Worm (Caenorhabditis elegans): Measurements from ENCODE around the gene T28D6.5.

The T28D6.5 gene

ce11 chrIII:11311466-11311865 is 22.0 kb upstream of the T28D6.5 start, which contains the start of gene rab-35:
Gene rab-35, minus strand, starts transcription at chrIII:11311566.
- TF ChIP-seq sptf-1 (tag; optimal IDR thresholded peaks at IDR 0.05) = no peak
- TF ChIP-seq mep-1 (tag; optimal IDR thresholded peaks at IDR 0.05) = no peak
- TF ChIP-seq tbx-8 (GFP tag; optimal IDR thresholded peaks at IDR 0.05) = no peak
- no peak for TF ChIP-seq snpc-4 (tag; optimal IDR thresholded peaks at IDR 0.05)
- no peak for TF ChIP-seq ceh-83 (GFP tag; optimal IDR thresholded peaks at IDR 0.05)
- no peak for TF ChIP-seq nhr-12 (tag; optimal IDR thresholded peaks at IDR 0.05)
- TF ChIP-seq ces-1 (GFP tag; optimal IDR thresholded peaks at IDR 0.05) = no peak
- TF ChIP-seq lin-32 (GFP tag; optimal IDR thresholded peaks at IDR 0.05) = no peak
- no peak for TF ChIP-seq drap-1 (GFP tag; optimal IDR thresholded peaks at IDR 0.05)
- no peak for TF ChIP-seq unc-62 (GFP tag; optimal IDR thresholded peaks at IDR 0.05)
- no peak for TF ChIP-seq ceh-39 (tag; optimal IDR thresholded peaks at IDR 0.05)
- TF ChIP-seq blmp-1 (tag; optimal IDR thresholded peaks at IDR 0.05) = no peak
- TF ChIP-seq sem-2 (GFP tag; optimal IDR thresholded peaks at IDR 0.05) = no peak
- no peak for TF ChIP-seq nhr-237 (tag; optimal IDR thresholded peaks at IDR 0.05)
- no peak for TF ChIP-seq unc-39 (tag; optimal IDR thresholded peaks at IDR 0.05)
- no peak for TF ChIP-seq elt-1 (tag; optimal IDR thresholded peaks at IDR 0.05; ENCODE audit: borderline replicate concordance, insufficient read depth)

DNA sequence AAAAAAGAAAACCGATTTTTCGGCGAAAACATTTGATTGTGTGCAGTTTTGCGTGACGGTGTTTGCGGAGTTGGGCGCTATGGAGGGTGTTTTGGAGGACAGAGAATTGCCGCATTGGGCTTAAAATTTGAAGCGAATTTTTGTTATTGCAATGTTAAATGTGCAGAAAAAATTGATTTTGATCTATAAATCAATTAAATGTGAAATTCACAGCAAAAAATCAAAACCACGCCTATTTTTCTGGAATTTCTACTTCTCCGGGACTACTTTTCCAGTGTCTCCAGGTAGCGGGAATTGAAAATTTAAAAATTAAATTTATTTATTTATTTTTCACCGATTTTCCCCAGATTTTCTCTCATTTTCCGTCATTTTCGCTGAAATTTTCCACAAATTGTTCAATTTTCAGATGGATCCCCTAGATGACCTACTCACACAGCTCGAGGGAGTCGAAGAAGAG is 16.3 kb upstream of the T28D6.5 start, which contains the start of gene mcm-10:
Gene mcm-10 (plus strand): TSS at position 407 of the 457 bp plus-strand sequence.
- TF ChIP-seq nhr-2 (tag; optimal IDR thresholded peaks at IDR 0.05) = no peak
- TF ChIP-seq sem-2 (GFP tag; optimal IDR thresholded peaks at IDR 0.05) = peak; percentile 17
- no peak for TF ChIP-seq pha-4 (tag; optimal IDR thresholded peaks at IDR 0.05)
- peak; percentile 84 for TF ChIP-seq nhr-237 (tag; optimal IDR thresholded peaks at IDR 0.05)
- peak; percentile 51 for TF ChIP-seq lin-32 (GFP tag; optimal IDR thresholded peaks at IDR 0.05)
- no peak for TF ChIP-seq ztf-11 (tag; optimal IDR thresholded peaks at IDR 0.05)
- TF ChIP-seq bed-3 (GFP tag; optimal IDR thresholded peaks at IDR 0.05) = peak; percentile 35
- peak; percentile 33 for TF ChIP-seq cnd-1 (tag; optimal IDR thresholded peaks at IDR 0.05)
- peak; percentile 59 for TF ChIP-seq drap-1 (GFP tag; optimal IDR thresholded peaks at IDR 0.05)
- TF ChIP-seq nhr-76 (tag; optimal IDR thresholded peaks at IDR 0.05) = no peak
- no peak for TF ChIP-seq tbx-8 (GFP tag; optimal IDR thresholded peaks at IDR 0.05)
- TF ChIP-seq ham-2 (GFP tag; optimal IDR thresholded peaks at IDR 0.05) = peak; percentile 47
- TF ChIP-seq ceh-43 (GFP tag; optimal IDR thresholded peaks at IDR 0.05) = peak; percentile 43
- no peak for TF ChIP-seq unc-62 (GFP tag; optimal IDR thresholded peaks at IDR 0.05)
- no peak for TF ChIP-seq zip-8 (tag; optimal IDR thresholded peaks at IDR 0.05)
- TF ChIP-seq flh-1 (GFP tag; optimal IDR thresholded peaks at IDR 0.05) = no peak
- peak; percentile 57 for TF ChIP-seq ceh-39 (tag; optimal IDR thresholded peaks at IDR 0.05)
- no peak for TF ChIP-seq elt-3 (tag; optimal IDR thresholded peaks at IDR 0.05)
- TF ChIP-seq mep-1 (tag; optimal IDR thresholded peaks at IDR 0.05) = peak; percentile 16
- TF ChIP-seq nhr-12 (tag; optimal IDR thresholded peaks at IDR 0.05) = no peak
- peak; percentile 92 for TF ChIP-seq ces-1 (GFP tag; optimal IDR thresholded peaks at IDR 0.05)
- no peak for TF ChIP-seq elt-1 (tag; optimal IDR thresholded peaks at IDR 0.05; ENCODE audit: borderline replicate concordance, insufficient read depth)
- TF ChIP-seq blmp-1 (tag; optimal IDR thresholded peaks at IDR 0.05) = no peak
- no peak for TF ChIP-seq ceh-83 (GFP tag; optimal IDR thresholded peaks at IDR 0.05)
- TF ChIP-seq sptf-1 (tag; optimal IDR thresholded peaks at IDR 0.05) = peak; percentile 72
- TF ChIP-seq snpc-4 (tag; optimal IDR thresholded peaks at IDR 0.05) = no peak
- no peak for TF ChIP-seq mab-5 (tag; optimal IDR thresholded peaks at IDR 0.05)
- peak; percentile 77 for TF ChIP-seq mls-2 (tag; optimal IDR thresholded peaks at IDR 0.05)
- TF ChIP-seq lsy-2 (tag; optimal IDR thresholded peaks at IDR 0.05) = peak; percentile 48
- TF ChIP-seq unc-120 (tag; optimal IDR thresholded peaks at IDR 0.05; ENCODE audit: poor library complexity, severe bottlenecking) = no peak
- TF ChIP-seq hlh-1 (tag; optimal IDR thresholded peaks at IDR 0.05) = no peak
- TF ChIP-seq lin-13 (tag; optimal IDR thresholded peaks at IDR 0.05) = no peak
- TF ChIP-seq nhr-28 (tag; optimal IDR thresholded peaks at IDR 0.05) = no peak

- TF ChIP-seq tbx-8 (GFP tag; optimal IDR thresholded peaks at IDR 0.05) = no peak
- no peak for TF ChIP-seq pha-4 (tag; optimal IDR thresholded peaks at IDR 0.05)
- TF ChIP-seq ceh-83 (GFP tag; optimal IDR thresholded peaks at IDR 0.05) = no peak
- no peak for TF ChIP-seq unc-39 (tag; optimal IDR thresholded peaks at IDR 0.05)
- no peak for TF ChIP-seq ham-2 (GFP tag; optimal IDR thresholded peaks at IDR 0.05)
- no peak for TF ChIP-seq lsy-2 (tag; optimal IDR thresholded peaks at IDR 0.05)
- no peak for TF ChIP-seq cnd-1 (tag; optimal IDR thresholded peaks at IDR 0.05)
- TF ChIP-seq blmp-1 (tag; optimal IDR thresholded peaks at IDR 0.05) = no peak
- TF ChIP-seq nhr-2 (tag; optimal IDR thresholded peaks at IDR 0.05) = no peak
- no peak for TF ChIP-seq sem-2 (GFP tag; optimal IDR thresholded peaks at IDR 0.05)
- TF ChIP-seq nhr-28 (tag; optimal IDR thresholded peaks at IDR 0.05) = no peak
- TF ChIP-seq nhr-237 (tag; optimal IDR thresholded peaks at IDR 0.05) = no peak
These were observed 15.4 kb upstream of the T28D6.5 start, which contains the start of gene teg-1 for ce11 chrIII:11318131-11318530. Gene teg-1, minus strand, starts transcription at chrIII:11318231.
